Fruit fly (Drosophila melanogaster) whole organism, wandering third instar larva: ENCODE results near the gene HUWE1.

ENCODE experiments used
- CG9705 ChIP-seq: fragments of 200-800 bp; sonication (Bioruptor generic); optimal IDR thresholded peaks from 2 replicates; lab custom pipeline; 2018; ENCODE audit warnings: missing biosample characterization, mild to moderate bottlenecking, missing genetic modification characterization
- Hnf4 ChIP-seq: fragments of 200-800 bp; sonication (Bioruptor generic); optimal IDR thresholded peaks from 2 replicates; lab custom pipeline; 2016; ENCODE audit warnings: missing biosample characterization, mild to moderate bottlenecking, missing genetic modification characterization
- pan ChIP-seq: fragments of >200 bp; optimal IDR thresholded peaks from 2 replicates; lab custom pipeline; 2017
- sage ChIP-seq: fragments of 200-800 bp; sonication (Bioruptor generic); optimal IDR thresholded peaks from 2 replicates; lab custom pipeline; 2016; ENCODE audit warnings: missing biosample characterization, mild to moderate bottlenecking, missing genetic modification characterization

dm6 chrX:15766395-15766866 lies 54.0 kb downstream of the HUWE1 start, which contains the start of gene CG8952:
- no peak for TF ChIP-seq Hnf4
- TF ChIP-seq pan: no peak
- no peak for TF ChIP-seq CG9705 (GFP tag; lab: Kevin White, UChicago)
- TF ChIP-seq sage (GFP tag; lab: Kevin White, UChicago): no peak
